Worm (Caenorhabditis elegans): Measurements from ENCODE around the gene C44C11.6.

The C44C11.6 gene

DNA sequence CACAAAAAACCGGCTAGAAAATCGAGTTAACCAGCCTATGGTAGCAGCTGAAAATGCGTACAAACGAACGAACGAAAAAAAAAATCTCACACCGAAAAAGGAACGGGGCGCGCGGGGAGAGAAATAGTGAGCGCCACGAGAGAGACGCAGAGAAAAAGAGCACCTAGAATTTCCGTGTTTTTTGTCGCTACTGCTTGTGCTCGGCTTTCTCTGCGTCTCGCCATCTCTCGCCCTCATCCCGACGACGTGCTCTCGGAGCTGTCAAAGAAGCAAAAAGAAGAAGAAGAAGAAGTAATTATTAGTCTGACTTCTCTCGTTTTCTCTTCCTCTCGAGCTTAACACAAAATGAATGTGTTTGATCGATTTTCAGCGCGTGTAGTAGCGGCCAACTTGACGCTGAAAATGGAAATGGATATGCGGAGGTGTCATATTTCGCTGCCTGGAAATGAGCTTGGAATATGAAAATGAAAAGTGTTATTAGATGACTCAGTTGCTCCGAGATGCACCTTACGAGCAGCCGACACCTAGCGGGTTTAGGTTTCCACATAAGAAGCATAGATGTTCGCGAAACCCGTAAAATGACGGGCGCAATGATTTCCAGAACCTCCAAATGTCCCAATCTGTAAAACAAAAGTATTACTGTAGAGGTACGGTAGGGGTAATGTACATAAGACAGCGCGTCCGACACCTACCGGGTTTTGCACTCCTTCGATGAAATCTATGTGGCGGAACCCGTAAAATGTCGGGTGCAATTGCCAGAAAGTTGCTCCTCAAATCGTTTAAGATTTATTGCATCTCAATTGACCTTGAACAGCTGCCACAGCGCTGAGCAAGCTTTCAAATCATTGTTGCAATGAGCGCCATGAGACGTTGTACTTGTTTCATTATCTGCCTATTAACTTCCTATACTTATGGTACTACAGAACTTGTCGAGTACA is 38.3 kb downstream of the C44C11.6 start, which contains the start of gene btb-14:
Gene btb-14, plus strand, starts transcription at position 839 of the 938 bp plus-strand sequence.
- TF ChIP-seq snpc-4 (tag; optimal IDR thresholded peaks at IDR 0.05) (peak; percentile 90), nhr-12 (tag; optimal IDR thresholded peaks at IDR 0.05) (no peak), egl-27 (tag; optimal IDR thresholded peaks at IDR 0.05) (peak; percentile 22), nhr-129 (tag; optimal IDR thresholded peaks at IDR 0.05) (peak; percentile 2), sma-9 (GFP tag; optimal IDR thresholded peaks at IDR 0.05) (peak; percentile 10), sma-9 (tag; optimal IDR thresholded peaks at IDR 0.05) (no peak), nhr-21 (tag; optimal IDR thresholded peaks at IDR 0.05) (no peak), ztf-11 (tag; optimal IDR thresholded peaks at IDR 0.05) (no peak), elt-1 (tag; optimal IDR thresholded peaks at IDR 0.05) (no peak), unc-62 (GFP tag; optimal IDR thresholded peaks at IDR 0.05) (no peak), C34F6.9 (tag; optimal IDR thresholded peaks at IDR 0.05) (peak; percentile 59), F13H6.1 (tag; optimal IDR thresholded peaks at IDR 0.05) (peak; percentile 22), mdl-1 (tag; optimal IDR thresholded peaks at IDR 0.05) (no peak), unc-39 (tag; optimal IDR thresholded peaks at IDR 0.05) (no peak), lin-13 (GFP tag; optimal IDR thresholded peaks at IDR 0.05) (peak; percentile 17), nhr-237 (tag; optimal IDR thresholded peaks at IDR 0.05) (no peak), lsy-2 (tag; optimal IDR thresholded peaks at IDR 0.05) (peak in 1 of 2 experiments; percentile 48), unc-55 (GFP tag; optimal IDR thresholded peaks at IDR 0.05) (peak; percentile 67), nhr-6 (tag; optimal IDR thresholded peaks at IDR 0.05) (no peak)

DNA sequence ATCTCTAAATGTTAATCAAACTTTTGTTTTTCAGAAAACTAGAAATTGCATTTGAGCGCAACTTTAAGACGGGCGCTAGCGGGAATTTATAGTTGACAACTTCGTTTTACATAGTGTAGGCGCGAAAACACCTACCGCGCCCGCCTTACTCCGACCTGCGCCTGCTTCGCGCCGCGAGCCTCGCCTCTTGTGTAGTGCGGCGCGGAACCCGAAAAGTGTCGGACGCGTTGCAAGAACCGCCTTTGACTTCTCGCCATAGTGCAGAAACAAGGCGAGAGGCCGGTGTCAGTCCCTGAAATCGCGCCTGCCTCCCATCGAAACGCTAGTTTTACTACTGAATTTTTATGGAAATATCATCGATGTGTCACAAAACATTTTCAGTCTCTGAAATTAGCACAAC is 41.2 kb downstream of the C44C11.6 start:
- TF ChIP-seq snpc-4 (tag; optimal IDR thresholded peaks at IDR 0.05) (peak; percentile 61), unc-39 (tag; optimal IDR thresholded peaks at IDR 0.05) (no peak)

- TF ChIP-seq nhr-11 (tag; optimal IDR thresholded peaks at IDR 0.05) (no peak), gmeb-1 (tag; optimal IDR thresholded peaks at IDR 0.05) (no peak), sma-3 (GFP tag; optimal IDR thresholded peaks at IDR 0.05) (no peak), dmd-4 (tag; optimal IDR thresholded peaks at IDR 0.05) (no peak), snpc-4 (tag; optimal IDR thresholded peaks at IDR 0.05) (no peak), nhr-10 (tag; optimal IDR thresholded peaks at IDR 0.05) (no peak), unc-62 (GFP tag; optimal IDR thresholded peaks at IDR 0.05) (no peak), alr-1 (tag; optimal IDR thresholded peaks at IDR 0.05) (no peak), F13H6.1 (tag; optimal IDR thresholded peaks at IDR 0.05) (no peak), ZK546.5 (tag; optimal IDR thresholded peaks at IDR 0.05) (no peak), R02D3.7 (tag; optimal IDR thresholded peaks at IDR 0.05) (no peak), blmp-1 (tag; optimal IDR thresholded peaks at IDR 0.05; ENCODE audit: insufficient read depth) (no peak), elt-1 (tag; optimal IDR thresholded peaks at IDR 0.05) (no peak), crh-2 (tag; optimal IDR thresholded peaks at IDR 0.05) (no peak), nhr-237 (tag; optimal IDR thresholded peaks at IDR 0.05) (no peak), fos-1 (tag; optimal IDR thresholded peaks at IDR 0.05) (no peak), sem-4 (tag; optimal IDR thresholded peaks at IDR 0.05) (no peak)
These were observed 42.2 kb downstream of the C44C11.6 start, which contains the start of gene sre-42 for ce11 chrII:12386781-12387180. Gene sre-42, minus strand, starts transcription at chrII:12386881.

DNA sequence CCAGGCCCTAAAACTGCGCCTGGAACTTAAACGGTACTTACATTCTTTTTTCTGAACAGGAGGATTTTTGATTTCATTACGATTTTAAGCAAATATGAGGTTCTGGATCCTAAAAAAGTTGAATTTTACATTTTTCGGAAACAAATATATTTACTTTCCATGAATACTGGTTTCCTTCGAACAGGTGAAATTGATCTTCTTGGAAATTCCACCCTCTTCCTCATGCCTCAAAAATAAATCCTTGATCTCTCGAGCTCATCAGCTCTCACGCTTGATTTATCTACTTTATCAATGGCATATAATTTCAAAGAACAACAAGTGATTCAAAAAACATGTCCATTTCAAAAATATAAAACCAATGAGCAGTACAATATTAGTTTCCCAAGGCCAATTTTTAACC is 42.9 kb downstream of the C44C11.6 start:
- TF ChIP-seq mbf-1 (tag; optimal IDR thresholded peaks at IDR 0.05): no peak

- no peak for TF ChIP-seq nhr-21 (tag; optimal IDR thresholded peaks at IDR 0.05)
- no peak for TF ChIP-seq lin-11 (tag; optimal IDR thresholded peaks at IDR 0.05)
- no peak for TF ChIP-seq blmp-1 (tag; optimal IDR thresholded peaks at IDR 0.05; ENCODE audit: insufficient read depth)
- no peak for TF ChIP-seq unc-62 (GFP tag; optimal IDR thresholded peaks at IDR 0.05)
- TF ChIP-seq gmeb-1 (tag; optimal IDR thresholded peaks at IDR 0.05): no peak
- no peak for TF ChIP-seq mbf-1 (tag; optimal IDR thresholded peaks at IDR 0.05)
- no peak for TF ChIP-seq sma-3 (GFP tag; optimal IDR thresholded peaks at IDR 0.05)
- TF ChIP-seq F13H6.1 (tag; optimal IDR thresholded peaks at IDR 0.05): no peak
- TF ChIP-seq unc-55 (GFP tag; optimal IDR thresholded peaks at IDR 0.05): no peak
- no peak for TF ChIP-seq ztf-4 (tag; optimal IDR thresholded peaks at IDR 0.05)
- TF ChIP-seq mdl-1 (tag; optimal IDR thresholded peaks at IDR 0.05): no peak
- no peak for TF ChIP-seq nhr-6 (tag; optimal IDR thresholded peaks at IDR 0.05)
- TF ChIP-seq zag-1 (tag; optimal IDR thresholded peaks at IDR 0.05): no peak
These were observed 43.4 kb downstream of the C44C11.6 start, which contains the start of gene sre-41 for ce11 chrII:12387980-12388379. Gene sre-41, plus strand, starts transcription at chrII:12388280.
